Worm (Caenorhabditis elegans) whole organism, young adult: ENCODE data around the gene oac-38.

Source experiments
- B0336.3 ChIP-seq: fragments of 200-800 bp; sonication (Bioruptor generic); IDR thresholded peaks from 2 replicates; pipeline ENCODE4 v1.3.6; 2022; ENCODE audit warnings: missing genetic modification characterization, missing compliant biosample characterization
- D2030.7 ChIP-seq: fragments of 200-800 bp; sonication (Bioruptor generic); IDR thresholded peaks from 2 replicates; pipeline ENCODE4 v1.3.6; 2022; ENCODE audit warnings: missing genetic modification reagents, missing genetic modification characterization, missing compliant biosample characterization
- F22D6.2 ChIP-seq: sonication (generic microtip); optimal IDR thresholded peaks from 2 replicates; lab custom pipeline; 2016; ENCODE audit warnings: mild to moderate bottlenecking, missing genetic modification characterization, missing compliant biosample characterization
- F23B12.7 ChIP-seq: sonication (generic microtip); optimal IDR thresholded peaks from 2 replicates; lab custom pipeline; 2017; ENCODE audit warnings: missing genetic modification characterization, mild to moderate bottlenecking, missing compliant biosample characterization, antibody characterized with exemption, moderate library complexity; ENCODE audit not compliant: insufficient read depth
- F37B4.10 ChIP-seq: fragments of 200-800 bp; sonication (Bioruptor generic); IDR thresholded peaks from 2 replicates; pipeline ENCODE4 v1.3.6; 2022; ENCODE audit warnings: missing genetic modification characterization, missing compliant biosample characterization
- F39B2.1 ChIP-seq: fragments of 200-800 bp; sonication (Bioruptor generic); IDR thresholded peaks from 2 replicates; pipeline ENCODE4 v1.3.6; 2022; ENCODE audit warnings: missing genetic modification reagents, missing genetic modification characterization, missing compliant biosample characterization
- F52B5.7 ChIP-seq: sonication (generic microtip); optimal IDR thresholded peaks from 2 replicates; lab custom pipeline; 2016; ENCODE audit warnings: mild to moderate bottlenecking, missing genetic modification characterization, missing compliant biosample characterization
- F55B11.4 ChIP-seq: sonication (generic microtip); optimal IDR thresholded peaks from 2 replicates; lab custom pipeline; 2016; ENCODE audit warnings: missing compliant biosample characterization, missing genetic modification characterization, borderline replicate concordance; ENCODE audit not compliant: insufficient read depth
- T07F8.4 ChIP-seq: sonication (generic microtip); optimal IDR thresholded peaks from 2 replicates; lab custom pipeline; 2016; ENCODE audit warnings: mild to moderate bottlenecking, missing genetic modification characterization, moderate library complexity, missing compliant biosample characterization
- Y56A3A.18 ChIP-seq: fragments of 200-800 bp; sonication (Bioruptor generic); IDR thresholded peaks from 2 replicates; pipeline ENCODE4 v1.3.6; 2022; ENCODE audit warnings: missing genetic modification reagents, missing genetic modification characterization, missing compliant biosample characterization
- akir-1 ChIP-seq: fragments of 200-800 bp; sonication (Bioruptor generic); optimal IDR thresholded peaks from 2 replicates; lab custom pipeline; 2018; ENCODE audit warnings: mild to moderate bottlenecking, missing genetic modification characterization, moderate library complexity, missing compliant biosample characterization
- athp-1 ChIP-seq: sonication (generic microtip); optimal IDR thresholded peaks from 2 replicates; lab custom pipeline; 2017; ENCODE audit warnings: mild to moderate bottlenecking, missing genetic modification characterization, missing compliant biosample characterization
- attf-6 ChIP-seq: fragments of 200-800 bp; sonication (Bioruptor generic); IDR thresholded peaks from 2 replicates; pipeline ENCODE4 v1.3.6; 2022; ENCODE audit warnings: missing genetic modification reagents, missing genetic modification characterization, missing compliant biosample characterization
- bed-2 ChIP-seq: fragments of 200-800 bp; sonication (Bioruptor generic); IDR thresholded peaks from 2 replicates; pipeline ENCODE4 v1.3.6; 2022; ENCODE audit warnings: missing genetic modification reagents, missing genetic modification characterization, missing compliant biosample characterization
- ceh-100 ChIP-seq: fragments of 200-800 bp; sonication (Bioruptor generic); IDR thresholded peaks from 2 replicates; pipeline ENCODE4 v1.3.6; 2022; ENCODE audit warnings: missing genetic modification reagents, missing genetic modification characterization, missing compliant biosample characterization
- dpff-1 ChIP-seq: sonication (generic microtip); optimal IDR thresholded peaks from 2 replicates; lab custom pipeline; 2017; ENCODE audit warnings: mild to moderate bottlenecking, missing genetic modification characterization, missing compliant biosample characterization
- efl-1 ChIP-seq: fragments of 150-350 bp; optimal IDR thresholded peaks from 2 replicates; lab custom pipeline; 2014; ENCODE audit warnings: missing biosample characterization, missing genetic modification reagents, missing genetic modification characterization
- egrh-3 ChIP-seq: fragments of 200-800 bp; sonication (Bioruptor generic); IDR thresholded peaks from 2 replicates; pipeline ENCODE4 v1.3.6; 2022; ENCODE audit warnings: missing genetic modification reagents, missing genetic modification characterization, missing compliant biosample characterization
- ekl-4 ChIP-seq: fragments of 200-800 bp; sonication (Bioruptor generic); IDR thresholded peaks from 2 replicates; pipeline ENCODE4 v1.3.6; 2022; ENCODE audit warnings: missing genetic modification reagents, missing genetic modification characterization, missing compliant biosample characterization
- fkh-3 ChIP-seq: sonication (generic microtip); optimal IDR thresholded peaks from 2 replicates; lab custom pipeline; 2016; ENCODE audit warnings: mild to moderate bottlenecking, missing genetic modification characterization, missing compliant biosample characterization
- hlh-26 ChIP-seq: fragments of 200-800 bp; sonication (Bioruptor generic); conservative IDR thresholded peaks from 2 replicates; pipeline ENCODE4 v1.3.6; 2022; ENCODE audit warnings: missing genetic modification reagents, missing genetic modification characterization, missing compliant biosample characterization
- hmg-1.2 ChIP-seq: fragments of 200-800 bp; sonication (Bioruptor generic); IDR thresholded peaks from 2 replicates; pipeline ENCODE4 v1.3.6; 2022; ENCODE audit warnings: missing genetic modification reagents, missing genetic modification characterization, missing compliant biosample characterization
- lin-54 ChIP-seq: fragments of 200-800 bp; sonication (Bioruptor generic); optimal IDR thresholded peaks from 2 replicates; lab custom pipeline; 2018; ENCODE audit warnings: mild to moderate bottlenecking, missing genetic modification characterization, missing compliant biosample characterization
- lir-1 ChIP-seq: fragments of 200-800 bp; sonication (Bioruptor generic); conservative IDR thresholded peaks from 2 replicates; pipeline ENCODE4 v1.3.6; 2022; ENCODE audit warnings: missing genetic modification reagents, missing genetic modification characterization, missing compliant biosample characterization
- mel-28 ChIP-seq: sonication (generic microtip); optimal IDR thresholded peaks from 2 replicates; lab custom pipeline; 2016; ENCODE audit warnings: borderline replicate concordance, mild to moderate bottlenecking, missing genetic modification characterization, missing compliant biosample characterization
- nhr-179 ChIP-seq: sonication (generic microtip); optimal IDR thresholded peaks from 2 replicates; lab custom pipeline; 2016; ENCODE audit warnings: mild to moderate bottlenecking, missing genetic modification characterization, missing compliant biosample characterization
- pbrm-1 ChIP-seq: fragments of 200-800 bp; sonication (Bioruptor generic); IDR thresholded peaks from 2 replicates; pipeline ENCODE4 v1.3.6; 2022; ENCODE audit warnings: missing genetic modification reagents, missing genetic modification characterization, missing compliant biosample characterization
- pha-4 ChIP-seq: fragments of 150-350 bp; sonication (generic microtip); optimal IDR thresholded peaks from 2 replicates; lab custom pipeline; 2014; ENCODE audit warnings: missing biosample characterization, missing genetic modification reagents, missing genetic modification characterization
- rcor-1 ChIP-seq: fragments of 200-800 bp; sonication (Bioruptor generic); IDR thresholded peaks from 2 replicates; pipeline ENCODE4 v1.3.6; 2022; ENCODE audit warnings: missing genetic modification reagents, missing genetic modification characterization, missing compliant biosample characterization
- repo-1 ChIP-seq: sonication (generic microtip); optimal IDR thresholded peaks from 2 replicates; lab custom pipeline; 2017; ENCODE audit warnings: mild to moderate bottlenecking, missing genetic modification characterization, missing compliant biosample characterization
- sea-2 ChIP-seq: fragments of 200-800 bp; sonication (Bioruptor generic); IDR thresholded peaks from 2 replicates; pipeline ENCODE4 v1.3.6; 2022; ENCODE audit warnings: missing genetic modification characterization, missing compliant biosample characterization
- snpc-3.4 ChIP-seq: sonication (generic microtip); optimal IDR thresholded peaks from 2 replicates; lab custom pipeline; 2017; ENCODE audit warnings: missing genetic modification characterization, mild to moderate bottlenecking, missing compliant biosample characterization, antibody characterized with exemption, moderate library complexity, missing genotype, missing genetic modification reagents
- unc-62 ChIP-seq: fragments of 150-350 bp; optimal IDR thresholded peaks from 2 replicates; lab custom pipeline; 2014; ENCODE audit warnings: missing biosample characterization, missing genetic modification reagents, missing genetic modification characterization
- xnd-1 ChIP-seq: sonication (generic microtip); optimal IDR thresholded peaks from 2 replicates; lab custom pipeline; 2016; ENCODE audit warnings: missing genotype, missing genetic modification reagents, missing genetic modification characterization, missing compliant biosample characterization
- zim-3 ChIP-seq: sonication (generic microtip); optimal IDR thresholded peaks from 2 replicates; lab custom pipeline; 2017; ENCODE audit warnings: mild to moderate bottlenecking, missing genetic modification characterization, moderate library complexity, missing compliant biosample characterization
- ztf-18 ChIP-seq: sonication (generic microtip); optimal IDR thresholded peaks from 2 replicates; lab custom pipeline; 2016; ENCODE audit warnings: missing genotype, mild to moderate bottlenecking, missing genetic modification characterization, missing compliant biosample characterization
- ztf-3 ChIP-seq: fragments of 200-800 bp; sonication (Bioruptor generic); optimal IDR thresholded peaks from 2 replicates; lab custom pipeline; 2018; ENCODE audit warnings: mild to moderate bottlenecking, missing genetic modification characterization, missing compliant biosample characterization

oac-38 gene

ce11 chrIV:14177058-14177457 lies 23.9 kb upstream of the oac-38 start, which contains the start of gene R05A10.2:
R05A10.2 (plus strand) TSS chrIV:14177271.
- TF ChIP-seq zim-3 (tag; lab: Kevin White, UChicago) (no peak), ceh-100 (GFP tag; lab: Robert Waterston, UW) (no peak), attf-6 (GFP tag; lab: Robert Waterston, UW) (no peak), F23B12.7 (no peak), sea-2 (GFP tag; lab: Robert Waterston, UW) (no peak), F52B5.7 (tag; lab: Kevin White, UChicago) (no peak), egrh-3 (GFP tag; lab: Robert Waterston, UW) (no peak), F39B2.1 (GFP tag; lab: Robert Waterston, UW) (no peak), hlh-26 (no peak), akir-1 (no peak), D2030.7 (GFP tag; lab: Robert Waterston, UW) (no peak), ekl-4 (GFP tag; lab: Robert Waterston, UW) (no peak), B0336.3 (GFP tag; lab: Robert Waterston, UW) (no peak), bed-2 (GFP tag; lab: Robert Waterston, UW) (no peak), dpff-1 (tag; lab: Kevin White, UChicago) (no peak), snpc-3.4 (tag; lab: Kevin White, UChicago) (no peak), F37B4.10 (no peak)

ce11 chrIV:14176373-14176772 lies 23.2 kb upstream of the oac-38 start, which contains the start of gene R05A10.3:
R05A10.3 (minus strand) TSS chrIV:14176473.
- TF ChIP-seq lin-54 (no peak), fkh-3 (no peak), unc-62 (no peak), repo-1 (tag; lab: Kevin White, UChicago) (no peak), pbrm-1 (GFP tag; lab: Robert Waterston, UW) (no peak), T07F8.4 (tag; lab: Kevin White, UChicago) (no peak), lir-1 (no peak), xnd-1 (tag; lab: Kevin White, UChicago) (no peak), ztf-3 (GFP tag; lab: Kevin White, UChicago) (no peak)

- TF ChIP-seq rcor-1 (GFP tag; lab: Robert Waterston, UW), result no peak
- no peak for TF ChIP-seq F55B11.4 (tag; lab: Kevin White, UChicago)
- no peak for TF ChIP-seq Y56A3A.18 (GFP tag; lab: Robert Waterston, UW)
- no peak for TF ChIP-seq hmg-1.2
- no peak for TF ChIP-seq athp-1 (tag; lab: Kevin White, UChicago)
- no peak for TF ChIP-seq ztf-18 (tag; lab: Kevin White, UChicago)
- TF ChIP-seq F22D6.2 (tag; lab: Kevin White, UChicago), result no peak
- TF ChIP-seq zim-3 (tag; lab: Kevin White, UChicago), result no peak
- no peak for TF ChIP-seq mel-28
- no peak for TF ChIP-seq efl-1
- TF ChIP-seq pha-4 (tag; lab: Kevin White, UChicago), result no peak
- TF ChIP-seq B0336.3 (GFP tag; lab: Robert Waterston, UW), result no peak
- TF ChIP-seq nhr-179, result no peak
- no peak for TF ChIP-seq F23B12.7
Observed at ce11 chrIV:14172181-14172580, 19.0 kb upstream of the oac-38 start, which contains the start of gene R05A10.4. R05A10.4 (plus strand) TSS chrIV:14172481.
